Worm (Caenorhabditis elegans) whole organism, mixed stage, embryonic: Measurements from ENCODE around the gene R53.8.
A peak's percentile ranks its signal among the peaks of the same experiment; 100 is the strongest.

Experiments
- bed-3 ChIP-seq: fragments of 200-800 bp; sonication (Bioruptor generic); optimal IDR thresholded peaks from 3 replicates; lab custom pipeline; 2018; ENCODE audit warnings: mild to moderate bottlenecking, missing genetic modification characterization, moderate library complexity, missing compliant biosample characterization
- ceh-43 ChIP-seq: fragments of 200-800 bp; sonication (Bioruptor generic); optimal IDR thresholded peaks from 2 replicates; lab custom pipeline; 2018; ENCODE audit warnings: mild to moderate bottlenecking, missing genetic modification characterization, moderate library complexity, missing compliant biosample characterization
- ceh-83 ChIP-seq: fragments of 200-800 bp; sonication (Bioruptor generic); optimal IDR thresholded peaks from 2 replicates; lab custom pipeline; 2018; ENCODE audit warnings: mild to moderate bottlenecking, missing genetic modification characterization, missing compliant biosample characterization
- ces-1 ChIP-seq: fragments of 150-350 bp; optimal IDR thresholded peaks from 2 replicates; lab custom pipeline; 2014; ENCODE audit warnings: missing biosample characterization, missing genetic modification reagents, missing genetic modification characterization
- cnd-1 ChIP-seq: fragments of 200-800 bp; sonication (Bioruptor generic); optimal IDR thresholded peaks from 2 replicates; lab custom pipeline; 2018; ENCODE audit warnings: mild to moderate bottlenecking, missing genetic modification characterization, missing compliant biosample characterization
- drap-1 ChIP-seq: fragments of 200-800 bp; sonication (Bioruptor generic); optimal IDR thresholded peaks from 3 replicates; lab custom pipeline; 2018; ENCODE audit warnings: mild to moderate bottlenecking, missing genetic modification characterization, missing compliant biosample characterization
- elt-1 ChIP-seq: sonication (generic microtip); optimal IDR thresholded peaks from 2 replicates; lab custom pipeline; 2017; ENCODE audit warnings: missing genetic modification characterization, mild to moderate bottlenecking, missing compliant biosample characterization, antibody characterized with exemption, moderate library complexity, borderline replicate concordance; ENCODE audit not compliant: insufficient read depth
- elt-3 ChIP-seq: fragments of 150-350 bp; optimal IDR thresholded peaks from 2 replicates; lab custom pipeline; 2014; ENCODE audit warnings: missing biosample characterization, missing genetic modification characterization
- ham-2 ChIP-seq: fragments of 200-800 bp; sonication (Bioruptor generic); optimal IDR thresholded peaks from 2 replicates; lab custom pipeline; 2018; ENCODE audit warnings: mild to moderate bottlenecking, missing genetic modification characterization, missing compliant biosample characterization
- hlh-1 ChIP-seq: fragments of 150-350 bp; optimal IDR thresholded peaks from 2 replicates; lab custom pipeline; 2014; ENCODE audit warnings: missing biosample characterization, missing genetic modification reagents, missing genetic modification characterization
- lin-32 ChIP-seq: fragments of 200-800 bp; sonication (Bioruptor generic); optimal IDR thresholded peaks from 2 replicates; lab custom pipeline; 2018; ENCODE audit warnings: mild to moderate bottlenecking, missing genetic modification characterization, missing compliant biosample characterization
- lsy-2 ChIP-seq: fragments of 150-350 bp; optimal IDR thresholded peaks from 2 replicates; lab custom pipeline; 2014; ENCODE audit warnings: missing biosample characterization, missing genetic modification characterization
- mab-5 ChIP-seq: fragments of 150-350 bp; optimal IDR thresholded peaks from 2 replicates; lab custom pipeline; 2014; ENCODE audit warnings: missing biosample characterization, missing genetic modification characterization
- mep-1 ChIP-seq: fragments of 150-350 bp; optimal IDR thresholded peaks from 2 replicates; lab custom pipeline; 2017; ENCODE audit warnings: missing biosample characterization, missing genetic modification reagents, missing genetic modification characterization, inconsistent platforms
- mls-2 ChIP-seq: sonication (generic microtip); optimal IDR thresholded peaks from 2 replicates; lab custom pipeline; 2016; ENCODE audit warnings: mild to moderate bottlenecking, missing genetic modification characterization, moderate library complexity, missing compliant biosample characterization
- nhr-2 ChIP-seq: fragments of 150-350 bp; optimal IDR thresholded peaks from 2 replicates; lab custom pipeline; 2014; ENCODE audit warnings: missing biosample characterization, missing genetic modification characterization
- nhr-237 ChIP-seq: fragments of 150-350 bp; optimal IDR thresholded peaks from 2 replicates; lab custom pipeline; 2014; ENCODE audit warnings: missing biosample characterization, missing genetic modification characterization
- nhr-28 ChIP-seq: fragments of 150-350 bp; optimal IDR thresholded peaks from 2 replicates; lab custom pipeline; 2014; ENCODE audit warnings: missing biosample characterization, missing genetic modification characterization
- nhr-76 ChIP-seq: sonication (generic microtip); optimal IDR thresholded peaks from 2 replicates; lab custom pipeline; 2017; ENCODE audit warnings: missing biosample characterization, missing genetic modification characterization
- pha-4 ChIP-seq: fragments of 150-350 bp; optimal IDR thresholded peaks from 2 replicates; lab custom pipeline; 2018; ENCODE audit warnings: missing biosample characterization, missing genetic modification reagents, missing genetic modification characterization
- sem-2 ChIP-seq: fragments of 200-800 bp; sonication (Bioruptor generic); optimal IDR thresholded peaks from 2 replicates; lab custom pipeline; 2018; ENCODE audit warnings: mild to moderate bottlenecking, missing genetic modification characterization, missing compliant biosample characterization
- snpc-4 ChIP-seq: fragments of 150-350 bp; optimal IDR thresholded peaks from 2 replicates; lab custom pipeline; 2014; ENCODE audit warnings: missing biosample characterization, missing genetic modification characterization
- sptf-1 ChIP-seq: sonication (generic microtip); optimal IDR thresholded peaks from 2 replicates; lab custom pipeline; 2017; ENCODE audit warnings: mild to moderate bottlenecking, missing genetic modification characterization, moderate library complexity, missing compliant biosample characterization
- tbx-8 ChIP-seq: fragments of 200-800 bp; sonication (Bioruptor generic); optimal IDR thresholded peaks from 2 replicates; lab custom pipeline; 2018; ENCODE audit warnings: mild to moderate bottlenecking, missing genetic modification characterization, moderate library complexity, missing compliant biosample characterization
- unc-120 ChIP-seq: sonication (generic microtip); optimal IDR thresholded peaks from 2 replicates; lab custom pipeline; 2017; ENCODE audit warnings: missing genetic modification characterization, missing compliant biosample characterization; ENCODE audit not compliant: poor library complexity, severe bottlenecking
- unc-39 ChIP-seq: fragments of 150-350 bp; optimal IDR thresholded peaks from 2 replicates; lab custom pipeline; 2014; ENCODE audit warnings: missing biosample characterization, missing genetic modification characterization
- unc-62 ChIP-seq: fragments of 150-350 bp; optimal IDR thresholded peaks from 2 replicates; lab custom pipeline; 2014; ENCODE audit warnings: missing biosample characterization, missing genetic modification reagents, missing genetic modification characterization
- zip-8 ChIP-seq: fragments of 150-350 bp; optimal IDR thresholded peaks from 2 replicates; lab custom pipeline; 2014; ENCODE audit warnings: missing biosample characterization, missing genetic modification characterization
- ztf-11 ChIP-seq: fragments of 150-350 bp; optimal IDR thresholded peaks from 2 replicates; lab custom pipeline; 2014; ENCODE audit warnings: missing biosample characterization, missing genetic modification characterization

Gene R53.8

DNA sequence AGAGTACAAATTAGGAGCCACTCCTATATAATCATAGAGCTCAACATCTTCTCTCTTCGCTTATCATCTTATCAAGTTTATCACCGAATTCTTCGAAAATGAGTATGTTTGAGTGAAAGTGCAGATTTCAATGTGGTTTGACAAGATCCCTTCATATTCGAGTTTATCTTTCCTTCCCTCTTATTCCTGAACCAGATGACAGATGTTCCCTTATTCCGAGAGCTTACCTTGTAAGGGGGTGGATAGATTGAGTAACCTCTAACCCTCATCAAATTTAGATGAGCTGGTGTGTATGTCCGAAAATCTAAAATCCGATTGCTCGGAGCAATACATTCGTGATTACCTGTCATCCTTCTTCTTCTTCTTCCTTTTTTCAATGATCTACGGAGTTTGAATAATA, 27.8 kb upstream of the R53.8 start:
- TF ChIP-seq mls-2 (tag; lab: Kevin White, UChicago): no peak

DNA sequence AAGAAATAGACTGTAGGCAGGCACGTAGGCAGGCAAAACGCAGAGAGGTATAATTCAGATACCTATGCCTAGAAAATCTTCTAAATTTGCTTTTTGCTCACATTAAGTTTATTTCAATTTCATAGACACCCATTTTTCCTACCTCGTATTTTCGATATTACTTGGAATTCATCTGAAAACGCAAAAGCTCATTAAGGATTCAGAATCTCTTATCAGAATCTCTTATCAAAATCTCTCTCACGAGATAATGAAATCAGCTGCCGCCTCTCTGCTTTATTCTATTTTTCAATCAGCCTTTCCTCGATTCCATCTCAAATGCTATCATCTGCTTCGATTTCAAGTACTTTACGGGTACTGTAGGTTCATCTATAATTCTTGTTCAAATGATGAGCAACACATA, 24.7 kb upstream of the R53.8 start:
- TF ChIP-seq mab-5 (no peak), unc-62 (GFP tag; lab: Kevin White, UChicago) (no peak), drap-1 (no peak), sem-2 (GFP tag; lab: Kevin White, UChicago) (no peak), lin-32 (GFP tag; lab: Kevin White, UChicago) (no peak), lsy-2 (tag; lab: Kevin White, UChicago) (no peak)

DNA sequence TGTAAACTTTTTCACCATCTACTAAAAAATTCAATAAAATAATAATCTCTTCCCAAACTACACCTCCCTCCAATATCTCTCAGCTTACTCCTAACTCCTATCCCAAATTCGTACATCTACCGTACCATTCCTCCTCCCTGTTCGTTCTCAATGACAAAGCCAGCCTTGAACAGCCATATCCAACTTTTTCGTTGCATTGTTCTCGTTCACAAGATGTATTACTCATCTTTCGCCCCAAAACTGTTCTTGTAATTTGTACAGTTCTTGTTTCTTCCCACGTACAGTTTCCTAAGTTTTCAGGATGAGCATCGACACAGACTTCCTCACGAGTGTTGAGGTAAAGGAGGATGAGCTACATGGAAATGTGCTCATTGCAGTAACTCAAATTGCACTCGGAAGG, 21.6 kb upstream of the R53.8 start, which contains the start of gene egl-43:
TSS of gene egl-43 (plus strand) at position 301 of the 400 bp plus-strand sequence.
- no peak for TF ChIP-seq ham-2 (GFP tag; lab: Kevin White, UChicago)
- TF ChIP-seq mab-5: no peak
- no peak for TF ChIP-seq cnd-1
- TF ChIP-seq nhr-237 (tag; lab: Kevin White, UChicago): no peak
- no peak for TF ChIP-seq mep-1 (tag; lab: Kevin White, UChicago)
- TF ChIP-seq drap-1: no peak
- TF ChIP-seq nhr-2 (tag; lab: Kevin White, UChicago): no peak
- TF ChIP-seq nhr-28: no peak
- no peak for TF ChIP-seq elt-1 (tag; lab: Kevin White, UChicago)
- no peak for TF ChIP-seq unc-39 (tag; lab: Kevin White, UChicago)
- no peak for TF ChIP-seq ceh-83 (GFP tag; lab: Kevin White, UChicago)
- no peak for TF ChIP-seq lsy-2 (tag; lab: Kevin White, UChicago)
- no peak for TF ChIP-seq pha-4 (tag; lab: Kevin White, UChicago)
- no peak for TF ChIP-seq unc-120 (tag; lab: Kevin White, UChicago)
- TF ChIP-seq sptf-1 (tag; lab: Kevin White, UChicago): no peak
- TF ChIP-seq ztf-11 (tag; lab: Kevin White, UChicago): no peak
- TF ChIP-seq bed-3 (GFP tag; lab: Kevin White, UChicago): no peak
- no peak for TF ChIP-seq elt-3 (tag; lab: Kevin White, UChicago)
- TF ChIP-seq mls-2 (tag; lab: Kevin White, UChicago): no peak
- TF ChIP-seq unc-62 (GFP tag; lab: Kevin White, UChicago): no peak
- TF ChIP-seq, all 35 proteins: peak for 0

DNA sequence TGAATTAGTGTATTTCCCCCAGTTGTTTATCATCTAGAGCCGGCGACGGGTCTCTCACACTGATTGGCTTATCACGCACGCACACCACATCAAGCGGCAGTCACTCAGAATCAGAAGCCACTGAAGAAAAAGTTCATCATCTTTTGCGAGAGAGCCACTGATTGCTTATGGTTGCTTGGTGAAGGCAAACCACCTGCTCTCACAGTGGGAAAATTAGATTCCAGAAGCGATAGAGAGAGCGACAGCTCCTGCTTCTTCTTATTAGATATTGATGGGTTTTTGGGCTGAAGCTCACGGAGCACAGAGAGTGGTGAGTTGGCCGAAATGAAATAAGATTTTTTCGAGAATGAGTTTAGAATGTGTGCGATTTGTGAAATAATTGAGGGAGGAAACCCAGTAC, 20.4 kb upstream of the R53.8 start:
- TF ChIP-seq ces-1 (GFP tag; lab: Kevin White, UChicago) (peak; percentile 51), zip-8 (tag; lab: Kevin White, UChicago) (no peak)

DNA sequence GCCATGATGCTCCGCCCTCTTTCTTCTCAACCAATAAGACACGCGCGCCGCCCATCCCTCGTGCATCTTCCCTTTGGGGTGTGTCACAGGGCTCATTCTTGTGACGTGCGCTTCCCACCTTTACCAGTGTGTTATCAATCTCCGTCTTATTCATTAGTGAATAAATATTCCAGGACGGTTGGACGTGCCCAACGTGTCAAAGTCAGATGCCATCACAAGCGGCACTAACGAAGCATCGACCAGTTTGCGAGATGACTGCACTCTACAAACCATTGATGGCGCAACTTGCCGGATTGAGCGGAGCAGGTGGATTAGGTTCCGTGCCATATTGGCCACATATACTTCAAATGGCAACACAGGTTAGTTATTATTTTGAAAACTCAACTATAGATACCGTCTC, 16.4 kb upstream of the R53.8 start:
- TF ChIP-seq hlh-1 (tag; lab: Kevin White, UChicago) (no peak), nhr-2 (tag; lab: Kevin White, UChicago) (no peak), elt-3 (tag; lab: Kevin White, UChicago) (no peak), cnd-1 (no peak), ceh-43 (no peak), ztf-11 (tag; lab: Kevin White, UChicago) (no peak), mep-1 (tag; lab: Kevin White, UChicago) (no peak), nhr-28 (no peak), unc-39 (tag; lab: Kevin White, UChicago) (no peak), zip-8 (tag; lab: Kevin White, UChicago) (no peak), sptf-1 (tag; lab: Kevin White, UChicago) (no peak), bed-3 (GFP tag; lab: Kevin White, UChicago) (no peak), sem-2 (GFP tag; lab: Kevin White, UChicago) (no peak), snpc-4 (tag; lab: Kevin White, UChicago) (no peak)

DNA sequence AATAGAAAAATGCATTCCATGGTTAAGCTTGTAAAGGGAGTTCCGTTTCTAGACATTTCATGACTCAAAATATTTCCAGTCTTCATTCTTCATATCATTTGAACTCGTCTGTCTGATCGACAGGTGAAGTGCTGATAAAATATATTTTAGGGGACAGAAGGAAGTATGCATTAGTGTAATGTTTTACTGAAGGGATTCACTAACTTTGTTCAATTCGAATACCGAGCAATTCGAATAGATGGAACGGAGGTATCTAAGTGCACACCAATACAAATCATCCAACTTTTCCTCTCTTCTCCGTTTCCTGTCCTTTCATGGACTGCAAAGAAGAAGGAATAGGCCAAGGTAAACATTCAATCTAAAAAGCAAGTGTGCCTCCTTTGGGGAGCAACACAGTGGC, 12.7 kb upstream of the R53.8 start:
- TF ChIP-seq snpc-4 (tag; lab: Kevin White, UChicago) (no peak), zip-8 (tag; lab: Kevin White, UChicago) (no peak), tbx-8 (GFP tag; lab: Kevin White, UChicago) (no peak), bed-3 (GFP tag; lab: Kevin White, UChicago) (no peak), nhr-237 (tag; lab: Kevin White, UChicago) (no peak), sem-2 (GFP tag; lab: Kevin White, UChicago) (no peak), cnd-1 (no peak), nhr-28 (no peak), unc-62 (GFP tag; lab: Kevin White, UChicago) (no peak), nhr-76 (tag; lab: Kevin White, UChicago) (no peak), mep-1 (tag; lab: Kevin White, UChicago) (no peak), ces-1 (GFP tag; lab: Kevin White, UChicago) (no peak), ceh-83 (GFP tag; lab: Kevin White, UChicago) (no peak), drap-1 (no peak), unc-39 (tag; lab: Kevin White, UChicago) (no peak), ham-2 (GFP tag; lab: Kevin White, UChicago) (no peak), lsy-2 (tag; lab: Kevin White, UChicago) (no peak)
- TF ChIP-seq, all 35 proteins: peak for 0
